Fruit fly (Drosophila melanogaster) whole organism, pupa: ENCODE measurements around the gene CG6136.

Experiments used
- CG10348 ChIP-seq: fragments of 200-800 bp; sonication (Bioruptor generic); IDR thresholded peaks from 2 replicates; pipeline ENCODE4 v1.3.6; 2022; ENCODE audit warnings: missing biosample characterization, missing genetic modification characterization
- CG12605 ChIP-seq: fragments of 200-800 bp; sonication (Bioruptor generic); IDR thresholded peaks from 2 replicates; pipeline ENCODE4 v1.3.6; 2022; ENCODE audit warnings: missing biosample characterization, missing genetic modification characterization
- CG13204 ChIP-seq: fragments of 200-800 bp; sonication (Bioruptor generic); optimal IDR thresholded peaks from 2 replicates; lab custom pipeline; 2018; ENCODE audit warnings: missing biosample characterization, mild to moderate bottlenecking, missing genetic modification characterization, moderate library complexity
- CG14655 ChIP-seq: fragments of 200-800 bp; sonication (Bioruptor generic); optimal IDR thresholded peaks from 3 replicates; lab custom pipeline; 2017; ENCODE audit warnings: mild to moderate bottlenecking, missing biosample characterization, missing genetic modification reagents, missing genetic modification characterization
- CG15710 ChIP-seq: fragments of 200-800 bp; sonication (Bioruptor generic); optimal IDR thresholded peaks from 2 replicates; lab custom pipeline; 2018; ENCODE audit warnings: missing biosample characterization, mild to moderate bottlenecking, missing genetic modification characterization, moderate library complexity
- CG17806 ChIP-seq: fragments of 200-800 bp; sonication (Bioruptor generic); optimal IDR thresholded peaks from 2 replicates; lab custom pipeline; 2018; ENCODE audit warnings: missing biosample characterization, mild to moderate bottlenecking, missing genetic modification characterization, moderate library complexity
- CG32121 ChIP-seq: fragments of 200-800 bp; sonication (Bioruptor generic); IDR thresholded peaks from 2 replicates; pipeline ENCODE4 v1.3.6; 2022; ENCODE audit warnings: missing biosample characterization, missing genetic modification characterization
- CG34367 ChIP-seq: fragments of 200-800 bp; sonication (Bioruptor generic); optimal IDR thresholded peaks from 2 replicates; lab custom pipeline; 2018; ENCODE audit warnings: missing biosample characterization, mild to moderate bottlenecking, missing genetic modification characterization
- CG4496 ChIP-seq: fragments of 200-800 bp; sonication (Bioruptor generic); IDR thresholded peaks from 3 replicates; pipeline ENCODE4 v1.3.6; 2022; ENCODE audit warnings: missing biosample characterization, missing genetic modification characterization
- CG8159 ChIP-seq: fragments of 200-800 bp; sonication (Bioruptor generic); optimal IDR thresholded peaks from 3 replicates; lab custom pipeline; 2018; ENCODE audit warnings: missing biosample characterization, mild to moderate bottlenecking, missing genetic modification characterization, moderate library complexity
- CG8301 ChIP-seq: fragments of 200-800 bp; sonication (Bioruptor generic); optimal IDR thresholded peaks from 2 replicates; lab custom pipeline; 2018; ENCODE audit warnings: missing biosample characterization, mild to moderate bottlenecking, missing genetic modification characterization
- CG9948 ChIP-seq: fragments of 200-800 bp; sonication (Bioruptor generic); optimal IDR thresholded peaks from 2 replicates; lab custom pipeline; 2018; ENCODE audit warnings: missing biosample characterization, mild to moderate bottlenecking, missing genetic modification characterization, moderate library complexity
- D1 ChIP-seq: fragments of 200-800 bp; sonication (Bioruptor generic); optimal IDR thresholded peaks from 2 replicates; lab custom pipeline; 2018; ENCODE audit warnings: missing biosample characterization, mild to moderate bottlenecking, missing genetic modification characterization, moderate library complexity
- EcR ChIP-seq: fragments of 200-800 bp; sonication (Bioruptor generic); optimal IDR thresholded peaks from 3 replicates; lab custom pipeline; 2019; ENCODE audit warnings: missing biosample characterization, missing genetic modification characterization, mild to moderate bottlenecking, moderate library complexity, missing genetic modification reagents
- Ets98B ChIP-seq: fragments of 200-800 bp; sonication (Bioruptor generic); IDR thresholded peaks from 2 replicates; pipeline ENCODE4 v1.3.6; 2022; ENCODE audit warnings: missing biosample characterization, missing genetic modification characterization
- Pif1A ChIP-seq: fragments of 200-800 bp; sonication (Bioruptor generic); optimal IDR thresholded peaks from 3 replicates; lab custom pipeline; 2016; ENCODE audit warnings: missing biosample characterization, missing genetic modification characterization
- Pif1B ChIP-seq: fragments of 200-800 bp; sonication (Bioruptor generic); optimal IDR thresholded peaks from 3 replicates; lab custom pipeline; 2016; ENCODE audit warnings: missing biosample characterization, missing genetic modification characterization
- Snoo ChIP-seq: fragments of 200-800 bp; sonication (Bioruptor generic); optimal IDR thresholded peaks from 3 replicates; lab custom pipeline; 2017; ENCODE audit warnings: missing biosample characterization, mild to moderate bottlenecking, missing genetic modification characterization, inconsistent platforms
- fd96Ca ChIP-seq: fragments of 200-800 bp; sonication (Bioruptor generic); IDR thresholded peaks from 3 replicates; pipeline ENCODE4 v1.3.6; 2022; ENCODE audit warnings: missing biosample characterization, missing genetic modification characterization
- gl ChIP-seq: fragments of 200-800 bp; sonication (Bioruptor generic); optimal IDR thresholded peaks from 2 replicates; lab custom pipeline; 2018; ENCODE audit warnings: missing biosample characterization, mild to moderate bottlenecking, missing genetic modification characterization
- rn ChIP-seq: fragments of 200-800 bp; sonication (Bioruptor generic); IDR thresholded peaks from 2 replicates; pipeline ENCODE4 v1.3.6; 2022; ENCODE audit warnings: missing biosample characterization, missing genetic modification characterization

The CG6136 gene

dm6 chr3R:15406393-15406792, 34.4 kb upstream of the CG6136 start:
- TF ChIP-seq CG34367 (tag; lab: Kevin White, UChicago) = no peak
- TF ChIP-seq fd96Ca (GFP tag; lab: Robert Waterston, UW) = no peak
- TF ChIP-seq CG8301 (tag; lab: Kevin White, UChicago) = no peak

DNA sequence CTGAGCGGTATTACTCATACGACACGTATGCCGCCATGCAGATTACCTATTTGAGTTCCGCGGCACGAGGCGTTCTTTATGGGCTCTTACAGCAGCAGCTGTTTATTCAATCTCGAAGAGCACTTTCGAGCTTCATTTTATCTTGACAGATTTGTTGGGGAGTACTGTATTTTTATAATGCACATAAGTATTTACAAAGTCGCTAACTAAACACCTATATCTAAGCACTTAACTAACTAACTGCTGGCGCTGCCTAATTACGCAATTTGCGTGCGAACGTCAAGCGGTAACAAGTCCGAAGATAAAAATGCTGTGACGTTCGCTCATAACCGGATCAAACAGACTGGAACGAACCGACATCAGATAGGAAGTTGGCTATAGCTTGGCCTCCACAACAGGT, 30.6 kb upstream of the CG6136 start:
- TF ChIP-seq D1 (tag; lab: Kevin White, UChicago) (no peak), CG17806 (tag; lab: Kevin White, UChicago) (no peak)

DNA sequence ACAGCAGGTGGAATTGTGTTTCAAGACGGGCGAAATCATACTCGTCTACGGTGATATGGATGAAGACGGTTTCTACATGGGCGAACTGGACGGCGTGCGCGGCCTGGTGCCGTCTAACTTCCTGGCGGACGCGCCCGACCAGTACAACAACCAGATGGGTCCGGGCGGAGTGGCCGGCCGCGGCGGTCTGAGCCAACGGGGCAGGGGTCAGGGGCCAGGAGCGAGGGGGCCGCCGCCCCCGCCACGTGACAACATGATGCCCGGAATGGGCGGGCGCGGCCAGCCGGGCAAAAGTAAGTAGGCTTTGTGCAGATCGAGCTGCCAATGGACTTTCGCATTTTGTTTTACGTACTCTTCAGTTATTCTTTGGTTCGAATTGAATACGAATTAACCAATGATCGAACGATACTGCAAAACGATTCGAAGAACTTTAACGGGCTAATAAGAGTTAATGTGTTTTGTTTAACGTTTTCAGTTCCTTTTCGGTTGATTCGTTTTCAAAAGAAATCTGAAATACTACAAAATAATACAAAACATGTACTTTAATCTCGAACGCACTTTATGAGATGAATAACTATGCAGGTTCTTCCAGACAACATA, 21.3 kb upstream of the CG6136 start:
- TF ChIP-seq CG34367 (tag; lab: Kevin White, UChicago) (no peak), CG15710 (no peak), D1 (tag; lab: Kevin White, UChicago) (no peak)

dm6 chr3R:15382851-15383250, 10.8 kb upstream of the CG6136 start, which contains the start of gene h-cup:
Gene h-cup, minus strand, starts transcription at chr3R:15382951.
- TF ChIP-seq rn (GFP tag; lab: Robert Waterston, UW) (no peak), CG34367 (tag; lab: Kevin White, UChicago) (no peak), fd96Ca (GFP tag; lab: Robert Waterston, UW) (no peak)

DNA sequence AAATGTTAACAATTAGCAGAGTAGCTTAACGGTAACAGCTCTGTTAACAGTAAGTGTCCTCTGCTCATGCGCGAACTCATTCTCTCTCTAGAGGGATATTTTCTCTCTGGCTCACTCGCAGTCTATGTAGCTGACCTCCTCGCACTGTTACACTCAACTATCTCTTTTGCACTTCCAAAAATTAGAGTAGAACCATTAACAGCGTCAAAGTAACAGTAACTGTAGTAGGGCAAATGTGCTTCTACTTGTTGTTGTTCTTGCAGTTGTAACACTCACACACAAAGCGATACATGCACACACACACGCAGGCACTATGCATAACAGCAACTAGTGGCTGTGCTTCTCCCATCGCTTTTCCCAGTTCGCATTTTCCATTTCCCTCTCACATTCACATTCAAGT, 7.1 kb upstream of the CG6136 start:
- TF ChIP-seq CG12605 (GFP tag; lab: Robert Waterston, UW) = peak; percentile 74
- no peak for TF ChIP-seq CG17806 (tag; lab: Kevin White, UChicago)
- TF ChIP-seq, all 21 proteins: peak for 1

dm6 chr3R:15375470-15375869, 3.5 kb upstream of the CG6136 start:
- TF ChIP-seq gl = no peak
- TF ChIP-seq CG9948 (tag; lab: Kevin White, UChicago) = no peak
- no peak for TF ChIP-seq Pif1A (GFP tag; lab: Kevin White, UChicago)
- no peak for TF ChIP-seq EcR (GFP tag; lab: Kevin White, UChicago)
- TF ChIP-seq Ets98B = no peak
- TF ChIP-seq CG4496 (GFP tag; lab: Robert Waterston, UW) = no peak
- TF ChIP-seq D1 (tag; lab: Kevin White, UChicago) = no peak
- no peak for TF ChIP-seq CG8301 (tag; lab: Kevin White, UChicago)
- no peak for TF ChIP-seq CG13204 (GFP tag; lab: Kevin White, UChicago)
- no peak for TF ChIP-seq CG14655 (GFP tag; lab: Kevin White, UChicago)
- TF ChIP-seq CG10348 (GFP tag; lab: Robert Waterston, UW) = no peak

dm6 chr3R:15374397-15374796, 2.4 kb upstream of the CG6136 start, which contains the start of gene Rbp:
Gene Rbp, plus strand, starts transcription at chr3R:15374635.
- no peak for TF ChIP-seq CG8159 (tag; lab: Kevin White, UChicago)
- no peak for TF ChIP-seq fd96Ca (GFP tag; lab: Robert Waterston, UW)
- TF ChIP-seq D1 (tag; lab: Kevin White, UChicago) = no peak
- no peak for TF ChIP-seq CG13204 (GFP tag; lab: Kevin White, UChicago)
- no peak for TF ChIP-seq CG8301 (tag; lab: Kevin White, UChicago)
- TF ChIP-seq CG15710 = no peak
- no peak for TF ChIP-seq CG4496 (GFP tag; lab: Robert Waterston, UW)
- TF ChIP-seq Snoo (tag; lab: Kevin White, UChicago) = no peak
- no peak for TF ChIP-seq EcR (GFP tag; lab: Kevin White, UChicago)
- no peak for TF ChIP-seq CG14655 (GFP tag; lab: Kevin White, UChicago)
- TF ChIP-seq Pif1B = no peak
- no peak for TF ChIP-seq CG10348 (GFP tag; lab: Robert Waterston, UW)
- no peak for TF ChIP-seq CG17806 (tag; lab: Kevin White, UChicago)
- TF ChIP-seq CG34367 (tag; lab: Kevin White, UChicago) = no peak
- TF ChIP-seq gl = no peak
- no peak for TF ChIP-seq CG12605 (GFP tag; lab: Robert Waterston, UW)
- TF ChIP-seq Pif1A (GFP tag; lab: Kevin White, UChicago) = no peak
- TF ChIP-seq rn (GFP tag; lab: Robert Waterston, UW) = no peak
- no peak for TF ChIP-seq CG32121
- no peak for TF ChIP-seq CG9948 (tag; lab: Kevin White, UChicago)

DNA sequence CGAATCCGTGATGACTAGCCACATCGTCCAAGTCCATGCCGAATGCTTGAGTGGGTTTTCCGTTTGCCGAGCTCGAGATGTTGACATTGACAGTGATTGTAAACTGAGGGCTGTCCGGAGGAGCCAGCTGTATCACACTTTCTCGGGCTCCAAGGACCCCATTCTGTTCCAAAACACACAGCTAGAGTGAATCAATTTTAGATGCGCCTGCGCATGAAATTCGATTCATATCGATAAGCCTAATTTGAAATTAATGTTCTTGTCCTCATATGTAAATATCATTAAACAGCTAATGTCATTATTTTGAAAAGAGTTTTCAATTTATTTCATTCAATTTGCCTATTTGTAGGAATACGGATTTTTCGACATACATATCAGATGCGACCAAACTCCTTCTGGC, 2.3 kb downstream of the CG6136 start, which contains the start of gene CG14868:
Gene CG14868 (minus strand): TSS at position 204 of the 400 bp plus-strand sequence.
- TF ChIP-seq CG14655 (GFP tag; lab: Kevin White, UChicago) = no peak
- TF ChIP-seq CG4496 (GFP tag; lab: Robert Waterston, UW) = no peak
- no peak for TF ChIP-seq CG17806 (tag; lab: Kevin White, UChicago)
- TF ChIP-seq Snoo (tag; lab: Kevin White, UChicago) = no peak
- TF ChIP-seq CG34367 (tag; lab: Kevin White, UChicago) = no peak
- no peak for TF ChIP-seq Ets98B
- TF ChIP-seq CG12605 (GFP tag; lab: Robert Waterston, UW) = no peak
- no peak for TF ChIP-seq gl
- TF ChIP-seq D1 (tag; lab: Kevin White, UChicago) = no peak
- TF ChIP-seq Pif1A (GFP tag; lab: Kevin White, UChicago) = no peak
- no peak for TF ChIP-seq Pif1B
- no peak for TF ChIP-seq CG9948 (tag; lab: Kevin White, UChicago)
- TF ChIP-seq EcR (GFP tag; lab: Kevin White, UChicago) = no peak
- TF ChIP-seq CG13204 (GFP tag; lab: Kevin White, UChicago) = no peak
- no peak for TF ChIP-seq CG8301 (tag; lab: Kevin White, UChicago)
- TF ChIP-seq CG10348 (GFP tag; lab: Robert Waterston, UW) = no peak
- no peak for TF ChIP-seq CG8159 (tag; lab: Kevin White, UChicago)
